Worm (Caenorhabditis elegans) whole organism, L2 larva: ENCODE measurements around the gene nhr-206.

Experiments
- F13H6.1 ChIP-seq: sonication (generic microtip); optimal IDR thresholded peaks from 2 replicates; lab custom pipeline; 2016; ENCODE audit warnings: missing genetic modification characterization, missing compliant biosample characterization
- ama-1 ChIP-seq: fragments of 150-350 bp; optimal IDR thresholded peaks from 2 replicates; lab custom pipeline; 2018; ENCODE audit warnings: inconsistent platforms
- crh-2 ChIP-seq: sonication (generic microtip); optimal IDR thresholded peaks from 2 replicates; lab custom pipeline; 2017; ENCODE audit warnings: missing biosample characterization, missing genetic modification characterization
- nhr-11 ChIP-seq: fragments of 150-350 bp; optimal IDR thresholded peaks from 2 replicates; lab custom pipeline; 2014; ENCODE audit warnings: missing biosample characterization, missing genetic modification characterization
- nhr-237 ChIP-seq: fragments of 150-350 bp; optimal IDR thresholded peaks from 2 replicates; lab custom pipeline; 2014; ENCODE audit warnings: missing biosample characterization, missing genetic modification characterization
- zag-1 ChIP-seq: fragments of 150-350 bp; optimal IDR thresholded peaks from 2 replicates; lab custom pipeline; 2014; ENCODE audit warnings: missing biosample characterization, missing genetic modification characterization

ce11 chrV:12086934-12087333 is 4.9 kb upstream of the nhr-206 start, which contains the start of gene gana-1:
- TF ChIP-seq F13H6.1 (tag; lab: Kevin White, UChicago): no peak
- no peak for TF ChIP-seq crh-2 (tag; lab: Kevin White, UChicago)
- TF ChIP-seq ama-1 (lab: Kevin White, UChicago): no peak
- no peak for TF ChIP-seq zag-1
- no peak for TF ChIP-seq nhr-237
- no peak for TF ChIP-seq nhr-11 (tag; lab: Kevin White, UChicago)
